Fruit fly (Drosophila melanogaster): Measurements from ENCODE around the gene mrn.

The mrn gene

DNA sequence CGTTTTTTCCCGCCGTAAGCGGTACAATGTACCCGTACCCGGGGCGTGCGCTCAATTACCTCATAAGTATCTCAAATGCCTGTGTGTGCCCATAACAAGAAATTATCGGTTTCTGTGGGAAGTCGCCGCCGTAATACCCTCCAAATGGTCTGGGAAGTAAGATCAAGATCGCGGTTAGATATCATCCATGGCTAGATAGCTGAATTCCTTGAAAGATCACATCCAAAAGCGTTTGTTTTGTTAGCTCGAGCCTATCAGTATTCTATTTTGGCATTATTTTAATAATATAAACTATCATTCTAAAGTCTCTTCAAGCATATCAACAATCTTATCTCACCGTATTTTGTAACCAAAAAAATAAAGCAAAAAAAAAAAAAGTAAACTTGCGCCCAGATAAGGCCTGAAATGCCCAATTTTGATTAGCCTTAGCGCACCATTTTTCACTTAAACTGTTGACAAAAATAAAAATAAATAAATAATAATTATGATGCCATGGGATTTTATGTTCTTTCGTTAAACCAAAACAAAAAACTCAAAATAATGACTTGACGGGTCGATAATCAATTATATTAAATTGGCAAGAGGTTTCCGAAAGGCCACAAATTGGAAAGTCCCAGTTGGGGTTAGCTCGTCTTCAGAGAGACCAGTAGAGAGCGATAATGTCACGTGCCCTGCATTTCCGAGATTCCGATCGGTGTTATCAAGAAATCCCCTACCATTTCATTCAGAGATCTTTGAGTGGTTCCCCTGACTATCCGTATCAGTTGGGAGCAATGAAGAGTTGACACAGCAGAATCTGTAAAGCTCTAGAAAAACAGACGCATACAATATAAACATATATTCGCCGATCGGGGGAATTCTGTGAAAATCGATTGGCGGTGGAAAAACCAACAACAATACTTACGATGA is 41.5 kb downstream of the mrn start:
- no peak for TF ChIP-seq Rel (GFP tag; optimal IDR thresholded peaks at IDR 0.05)
- peak; percentile 95 for TF ChIP-seq Rel (tag; optimal IDR thresholded peaks at IDR 0.05)
- no peak for TF ChIP-seq CrebA (GFP tag; optimal IDR thresholded peaks at IDR 0.05; ENCODE audit: borderline replicate concordance)

DNA sequence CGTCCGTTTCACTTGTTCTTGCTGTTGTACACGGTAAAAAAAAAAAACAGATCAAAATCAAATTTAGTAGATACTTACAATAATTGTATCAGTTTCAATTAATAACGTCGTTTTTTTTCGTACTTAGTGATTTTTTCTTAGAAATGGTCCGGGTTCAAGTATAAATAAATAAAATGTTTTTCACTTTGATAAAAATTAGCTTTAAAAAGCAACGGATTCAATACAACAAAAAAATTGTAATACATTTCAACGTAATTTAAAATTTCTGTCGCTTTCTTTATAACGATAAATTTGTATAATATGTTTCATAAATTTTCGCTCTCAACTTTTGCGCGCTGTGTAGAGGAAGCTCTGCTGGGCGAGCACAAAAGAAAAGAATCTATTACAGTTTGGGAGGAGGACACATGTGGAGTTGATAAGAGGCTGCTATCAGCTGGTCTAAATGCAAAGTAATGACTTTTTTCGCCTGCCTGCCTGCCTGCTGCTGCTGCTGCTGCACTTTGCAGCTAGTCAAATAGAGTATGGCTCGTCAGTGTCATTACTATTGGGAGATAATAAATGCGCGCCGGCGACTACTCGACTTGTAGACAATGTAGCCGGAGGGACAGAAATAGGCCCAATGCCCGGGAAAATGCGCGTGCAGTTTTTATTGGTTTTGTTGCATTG is 42.3 kb downstream of the mrn start:
- TF ChIP-seq usp (GFP tag; optimal IDR thresholded peaks at IDR 0.05) (no peak), Hnf4 (GFP tag; optimal IDR thresholded peaks at IDR 0.05) (peak; percentile 14), Dfd (GFP tag; optimal IDR thresholded peaks at IDR 0.05) (no peak), ey (GFP tag; optimal IDR thresholded peaks at IDR 0.05) (peak; percentile 53), HLH106 (tag; optimal IDR thresholded peaks at IDR 0.05) (no peak), OdsH (GFP tag; optimal IDR thresholded peaks at IDR 0.05) (peak; percentile 46), Vsx2 (GFP tag; optimal IDR thresholded peaks at IDR 0.05; ENCODE audit: partially characterized antibody) (no peak), Hr83 (GFP tag; optimal IDR thresholded peaks at IDR 0.05; ENCODE audit: poor library complexity, severe bottlenecking) (no peak), psq (GFP tag; optimal IDR thresholded peaks at IDR 0.05) (peak; percentile 44), sv (GFP tag; optimal IDR thresholded peaks at IDR 0.05) (peak; percentile 10), br (GFP tag; optimal IDR thresholded peaks at IDR 0.05) (peak; percentile 24), rgr (GFP tag; optimal IDR thresholded peaks at IDR 0.05) (peak; percentile 53), Sp1 (GFP tag; optimal IDR thresholded peaks at IDR 0.05) (peak; percentile 24), foxo (GFP tag; optimal IDR thresholded peaks at IDR 0.05) (peak in 1 of 2 experiments; percentile 56), Rel (GFP tag; optimal IDR thresholded peaks at IDR 0.05) (no peak), Rel (tag; optimal IDR thresholded peaks at IDR 0.05) (peak; percentile 25), h (GFP tag; optimal IDR thresholded peaks at IDR 0.05) (peak; percentile 68), brk (GFP tag; optimal IDR thresholded peaks at IDR 0.05) (peak; percentile 36), fru (GFP tag; optimal IDR thresholded peaks at IDR 0.05) (peak; percentile 66)

DNA sequence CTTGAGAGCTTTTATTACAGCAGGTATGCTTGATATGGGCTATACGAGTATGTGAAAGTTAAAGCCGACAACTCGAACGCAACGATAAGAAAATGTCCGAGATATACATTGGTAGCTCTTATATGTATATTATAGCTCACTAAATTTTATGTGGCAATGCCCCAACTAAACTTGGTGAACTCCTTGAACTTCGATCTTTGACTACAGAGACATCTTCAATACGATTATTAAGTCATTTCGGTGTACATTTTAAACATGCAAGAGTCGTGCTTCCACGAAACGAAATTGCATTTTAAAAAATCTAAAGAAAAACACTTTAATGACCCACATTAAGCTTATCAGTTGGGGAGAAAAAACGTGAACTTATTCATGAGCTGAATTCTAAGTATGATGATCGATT is 43.8 kb downstream of the mrn start:
- TF ChIP-seq dl (GFP tag; optimal IDR thresholded peaks at IDR 0.05; ENCODE audit: insufficient read depth in 1 of 2, partially characterized antibody in 2 of 2): no peak
- no peak for TF ChIP-seq jim (GFP tag; optimal IDR thresholded peaks at IDR 0.05)
- TF ChIP-seq OdsH (GFP tag; optimal IDR thresholded peaks at IDR 0.05): no peak
- no peak for TF ChIP-seq foxo (GFP tag; optimal IDR thresholded peaks at IDR 0.05)
- TF ChIP-seq HLH106 (tag; optimal IDR thresholded peaks at IDR 0.05): no peak
- TF ChIP-seq sv (GFP tag; optimal IDR thresholded peaks at IDR 0.05): no peak
- TF ChIP-seq psq (GFP tag; optimal IDR thresholded peaks at IDR 0.05): no peak
- TF ChIP-seq pan (optimal IDR thresholded peaks at IDR 0.05): no peak
- TF ChIP-seq Vsx2 (GFP tag; optimal IDR thresholded peaks at IDR 0.05; ENCODE audit: partially characterized antibody): no peak

DNA sequence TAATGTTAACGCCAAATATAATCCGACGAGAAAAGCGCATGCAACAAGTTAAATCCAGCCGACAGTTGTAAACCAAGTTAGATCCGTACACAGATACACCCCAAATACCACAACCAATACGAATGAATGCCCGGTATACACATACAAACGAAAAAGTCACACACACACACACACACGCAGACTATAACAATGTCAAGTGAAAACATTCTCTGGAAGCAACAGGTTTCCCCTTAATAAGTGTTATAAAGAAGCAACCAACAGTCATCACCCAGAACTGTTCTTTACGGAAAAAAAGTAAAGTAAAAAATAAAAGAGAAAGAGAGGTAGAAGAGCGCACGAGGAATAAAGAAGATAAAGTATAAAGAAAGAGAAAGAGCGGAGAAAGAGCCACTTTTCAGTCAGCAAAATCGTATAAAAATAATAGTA is 44.5 kb downstream of the mrn start:
- peak; percentile 20 for TF ChIP-seq woc (GFP tag; optimal IDR thresholded peaks at IDR 0.05)
- TF ChIP-seq sage (GFP tag; optimal IDR thresholded peaks at IDR 0.05): no peak
- peak in 1 of 2 experiments; percentile 51 for TF ChIP-seq dl (GFP tag; optimal IDR thresholded peaks at IDR 0.05; ENCODE audit: insufficient read depth in 1 of 2, partially characterized antibody in 2 of 2)
- TF ChIP-seq Rel (GFP tag; optimal IDR thresholded peaks at IDR 0.05): no peak
- TF ChIP-seq Rel (tag; optimal IDR thresholded peaks at IDR 0.05): peak; percentile 77
- peak; percentile 44 for TF ChIP-seq N (GFP tag; optimal IDR thresholded peaks at IDR 0.05)
- no peak for TF ChIP-seq foxo (GFP tag; optimal IDR thresholded peaks at IDR 0.05)
- no peak for TF ChIP-seq h (GFP tag; optimal IDR thresholded peaks at IDR 0.05)
- no peak for TF ChIP-seq fru (GFP tag; optimal IDR thresholded peaks at IDR 0.05)
- no peak for TF ChIP-seq CrebA (GFP tag; optimal IDR thresholded peaks at IDR 0.05; ENCODE audit: borderline replicate concordance)

DNA sequence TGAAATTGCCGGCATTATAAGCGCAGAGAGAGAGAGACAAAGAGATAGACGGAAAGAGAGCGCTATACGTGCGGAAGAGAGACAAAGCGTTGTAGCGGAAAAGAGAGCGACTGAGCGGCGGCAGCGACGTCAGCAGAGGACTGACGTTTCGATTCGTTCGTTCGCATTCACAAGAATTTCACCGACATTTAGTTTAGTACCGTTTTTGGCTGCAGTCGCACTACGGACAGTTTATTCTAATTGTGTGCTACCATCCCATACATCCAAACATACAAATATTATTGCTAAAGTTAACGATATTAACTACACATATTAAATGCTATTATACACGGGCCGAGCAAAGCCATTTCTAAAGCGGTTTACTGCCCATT is 45.1 kb downstream of the mrn start, which contains the start of gene CrebA:
Gene CrebA, plus strand, starts transcription at position 168 of the 371 bp plus-strand sequence.
- TF ChIP-seq sage (GFP tag; optimal IDR thresholded peaks at IDR 0.05) (peak; percentile 31), Hr83 (GFP tag; optimal IDR thresholded peaks at IDR 0.05; ENCODE audit: poor library complexity, severe bottlenecking) (peak; percentile 80), pan (optimal IDR thresholded peaks at IDR 0.05) (no peak), CG32264 (GFP tag; optimal IDR thresholded peaks at IDR 0.05) (no peak), Dif (GFP tag; optimal IDR thresholded peaks at IDR 0.05; ENCODE audit: partially characterized antibody) (peak; percentile 91), Vsx2 (GFP tag; optimal IDR thresholded peaks at IDR 0.05; ENCODE audit: partially characterized antibody) (peak; percentile 81), dsf (GFP tag; optimal IDR thresholded peaks at IDR 0.05; ENCODE audit: borderline replicate concordance) (no peak), Hr78 (GFP tag; optimal IDR thresholded peaks at IDR 0.05) (no peak), dl (GFP tag; optimal IDR thresholded peaks at IDR 0.05; ENCODE audit: insufficient read depth in 1 of 2, partially characterized antibody in 2 of 2) (peak; percentile 83 to 89), usp (GFP tag; optimal IDR thresholded peaks at IDR 0.05) (no peak), Rel (GFP tag; optimal IDR thresholded peaks at IDR 0.05) (no peak), Rel (tag; optimal IDR thresholded peaks at IDR 0.05) (peak; percentile 18), Dfd (GFP tag; optimal IDR thresholded peaks at IDR 0.05) (no peak), h (GFP tag; optimal IDR thresholded peaks at IDR 0.05) (no peak), brk (GFP tag; optimal IDR thresholded peaks at IDR 0.05) (no peak)

Measured in whole organism, wandering third instar larva.